Worm (Caenorhabditis elegans): Measurements from ENCODE around the gene pgph-2.
A peak's percentile ranks its signal among the peaks of the same experiment; 100 is the strongest.

pgph-2 gene

ce11 chrV:5763787-5764186, 1.1 kb upstream of the pgph-2 start, which contains the start of gene pgph-3 (continued):
- TF ChIP-seq nhr-76 (tag; optimal IDR thresholded peaks at IDR 0.05) (peak; percentile 54), unc-62 (GFP tag; optimal IDR thresholded peaks at IDR 0.05) (no peak), sea-2 (GFP tag; optimal IDR thresholded peaks at IDR 0.05) (no peak), snpc-4 (tag; optimal IDR thresholded peaks at IDR 0.05) (no peak), aly-2 (tag; optimal IDR thresholded peaks at IDR 0.05) (no peak), lin-39 (tag; optimal IDR thresholded peaks at IDR 0.05) (no peak), mml-1 (tag; optimal IDR thresholded peaks at IDR 0.05) (no peak), nhr-43 (tag; optimal IDR thresholded peaks at IDR 0.05; ENCODE audit: poor library complexity, severe bottlenecking) (peak; percentile 70), nhr-67 (tag; optimal IDR thresholded peaks at IDR 0.05) (no peak), nfya-1 (tag; optimal IDR thresholded peaks at IDR 0.05; ENCODE audit: insufficient read depth) (peak; percentile 68), nhr-25 (tag; optimal IDR thresholded peaks at IDR 0.05) (peak; percentile 92), ceh-16 (tag; optimal IDR thresholded peaks at IDR 0.05) (no peak), fkh-2 (tag; optimal IDR thresholded peaks at IDR 0.05) (no peak), ZK546.5 (tag; optimal IDR thresholded peaks at IDR 0.05) (no peak), pqm-1 (tag; optimal IDR thresholded peaks at IDR 0.05) (peak; percentile 93), egl-27 (tag; optimal IDR thresholded peaks at IDR 0.05) (peak; percentile 62), nhr-12 (tag; optimal IDR thresholded peaks at IDR 0.05) (no peak), lsy-12 (tag; optimal IDR thresholded peaks at IDR 0.05) (peak; percentile 29), elt-2 (tag; optimal IDR thresholded peaks at IDR 0.05) (peak; percentile 89), eor-1 (tag; optimal IDR thresholded peaks at IDR 0.05) (no peak), ztf-4 (tag; optimal IDR thresholded peaks at IDR 0.05) (no peak)

DNA sequence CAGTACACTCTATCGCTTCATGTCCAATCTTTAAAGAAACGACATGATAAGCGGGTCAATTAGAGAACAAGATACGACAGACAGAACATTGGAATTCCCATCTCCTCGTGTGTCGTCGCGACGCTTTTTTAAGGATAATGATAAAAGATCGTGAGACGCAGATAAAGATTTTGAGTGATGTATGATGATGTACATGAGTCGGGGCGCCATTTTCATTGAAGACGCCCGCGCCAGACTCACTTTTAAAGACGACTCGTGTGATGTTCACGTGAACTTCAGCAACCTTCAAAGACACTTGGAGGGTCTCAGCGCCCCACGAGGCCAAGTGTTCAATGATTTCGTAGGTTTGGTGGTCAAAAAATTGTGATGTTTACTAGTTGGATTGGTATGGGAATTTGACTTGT, 3.4 kb downstream of the pgph-2 start:
- TF ChIP-seq mdl-1 (tag; optimal IDR thresholded peaks at IDR 0.05) (peak; percentile 7), nfya-1 (tag; optimal IDR thresholded peaks at IDR 0.05; ENCODE audit: insufficient read depth) (peak; percentile 42), tbx-2 (tag; optimal IDR thresholded peaks at IDR 0.05) (peak; percentile 32), ztf-11 (tag; optimal IDR thresholded peaks at IDR 0.05) (no peak), sea-2 (GFP tag; optimal IDR thresholded peaks at IDR 0.05) (no peak), zag-1 (tag; optimal IDR thresholded peaks at IDR 0.05) (no peak), egl-5 (tag; optimal IDR thresholded peaks at IDR 0.05) (peak; percentile 24), ceh-28 (tag; optimal IDR thresholded peaks at IDR 0.05) (peak; percentile 54), fkh-2 (tag; optimal IDR thresholded peaks at IDR 0.05) (no peak), daf-12 (tag; optimal IDR thresholded peaks at IDR 0.05) (no peak), fkh-10 (GFP tag; optimal IDR thresholded peaks at IDR 0.05) (no peak), elt-3 (tag; optimal IDR thresholded peaks at IDR 0.05) (peak in 2 of 3 experiments; percentile 18 to 63), egl-27 (tag; optimal IDR thresholded peaks at IDR 0.05) (peak; percentile 45), elt-1 (tag; optimal IDR thresholded peaks at IDR 0.05) (peak; percentile 20), unc-62 (GFP tag; optimal IDR thresholded peaks at IDR 0.05) (peak; percentile 45), ama-1 (optimal IDR thresholded peaks at IDR 0.05) (no peak), ceh-9 (tag; optimal IDR thresholded peaks at IDR 0.05) (no peak), elt-2 (tag; optimal IDR thresholded peaks at IDR 0.05) (peak; percentile 87), lin-15B (tag; optimal IDR thresholded peaks at IDR 0.05) (no peak), ZK546.5 (tag; optimal IDR thresholded peaks at IDR 0.05) (no peak), jun-1 (tag; optimal IDR thresholded peaks at IDR 0.05) (peak; percentile 56), pqm-1 (tag; optimal IDR thresholded peaks at IDR 0.05) (peak; percentile 72), mml-1 (tag; optimal IDR thresholded peaks at IDR 0.05) (peak; percentile 63), nhr-77 (tag; optimal IDR thresholded peaks at IDR 0.05) (no peak), nhr-25 (tag; optimal IDR thresholded peaks at IDR 0.05) (peak; percentile 62), nhr-23 (tag; optimal IDR thresholded peaks at IDR 0.05) (peak; percentile 95), aly-2 (tag; optimal IDR thresholded peaks at IDR 0.05) (no peak), skn-1 (tag; optimal IDR thresholded peaks at IDR 0.05) (no peak), nhr-28 (tag; optimal IDR thresholded peaks at IDR 0.05) (no peak), lin-39 (tag; optimal IDR thresholded peaks at IDR 0.05) (peak; percentile 42), nhr-237 (tag; optimal IDR thresholded peaks at IDR 0.05) (no peak), R02D3.7 (tag; optimal IDR thresholded peaks at IDR 0.05) (no peak), nhr-43 (tag; optimal IDR thresholded peaks at IDR 0.05; ENCODE audit: poor library complexity, severe bottlenecking) (peak; percentile 88)

- peak; percentile 69 for TF ChIP-seq pqm-1 (tag; optimal IDR thresholded peaks at IDR 0.05)
- TF ChIP-seq fos-1 (tag; optimal IDR thresholded peaks at IDR 0.05) = no peak
- peak; percentile 81 for TF ChIP-seq elt-2 (tag; optimal IDR thresholded peaks at IDR 0.05)
Measured at ce11 chrV:5769500-5769899, 4.6 kb downstream of the pgph-2 start.

Data from whole organism, L3 larva.